Fruit fly (Drosophila melanogaster) whole organism, pupa: ENCODE measurements around the gene CG5440.

Experiments
- CG10348 ChIP-seq: fragments of 200-800 bp; sonication (Bioruptor generic); IDR thresholded peaks from 2 replicates; pipeline ENCODE4 v1.3.6; 2022; ENCODE audit warnings: missing biosample characterization, missing genetic modification characterization
- CG12605 ChIP-seq: fragments of 200-800 bp; sonication (Bioruptor generic); IDR thresholded peaks from 2 replicates; pipeline ENCODE4 v1.3.6; 2022; ENCODE audit warnings: missing biosample characterization, missing genetic modification characterization
- CG13204 ChIP-seq: fragments of 200-800 bp; sonication (Bioruptor generic); optimal IDR thresholded peaks from 2 replicates; lab custom pipeline; 2018; ENCODE audit warnings: missing biosample characterization, mild to moderate bottlenecking, missing genetic modification characterization, moderate library complexity
- CG17806 ChIP-seq: fragments of 200-800 bp; sonication (Bioruptor generic); optimal IDR thresholded peaks from 2 replicates; lab custom pipeline; 2018; ENCODE audit warnings: missing biosample characterization, mild to moderate bottlenecking, missing genetic modification characterization, moderate library complexity
- CG32121 ChIP-seq: fragments of 200-800 bp; sonication (Bioruptor generic); IDR thresholded peaks from 2 replicates; pipeline ENCODE4 v1.3.6; 2022; ENCODE audit warnings: missing biosample characterization, missing genetic modification characterization
- CG9948 ChIP-seq: fragments of 200-800 bp; sonication (Bioruptor generic); optimal IDR thresholded peaks from 2 replicates; lab custom pipeline; 2018; ENCODE audit warnings: missing biosample characterization, mild to moderate bottlenecking, missing genetic modification characterization, moderate library complexity
- EcR ChIP-seq: fragments of 200-800 bp; sonication (Bioruptor generic); optimal IDR thresholded peaks from 3 replicates; lab custom pipeline; 2019; ENCODE audit warnings: missing biosample characterization, missing genetic modification characterization, mild to moderate bottlenecking, moderate library complexity, missing genetic modification reagents
- Ets98B ChIP-seq: fragments of 200-800 bp; sonication (Bioruptor generic); IDR thresholded peaks from 2 replicates; pipeline ENCODE4 v1.3.6; 2022; ENCODE audit warnings: missing biosample characterization, missing genetic modification characterization
- Pif1B ChIP-seq: fragments of 200-800 bp; sonication (Bioruptor generic); optimal IDR thresholded peaks from 3 replicates; lab custom pipeline; 2016; ENCODE audit warnings: missing biosample characterization, missing genetic modification characterization
- Snoo ChIP-seq: fragments of 200-800 bp; sonication (Bioruptor generic); optimal IDR thresholded peaks from 3 replicates; lab custom pipeline; 2017; ENCODE audit warnings: missing biosample characterization, mild to moderate bottlenecking, missing genetic modification characterization, inconsistent platforms
- fd96Ca ChIP-seq: fragments of 200-800 bp; sonication (Bioruptor generic); IDR thresholded peaks from 3 replicates; pipeline ENCODE4 v1.3.6; 2022; ENCODE audit warnings: missing biosample characterization, missing genetic modification characterization
- gl ChIP-seq: fragments of 200-800 bp; sonication (Bioruptor generic); optimal IDR thresholded peaks from 2 replicates; lab custom pipeline; 2018; ENCODE audit warnings: missing biosample characterization, mild to moderate bottlenecking, missing genetic modification characterization
- rn ChIP-seq: fragments of 200-800 bp; sonication (Bioruptor generic); IDR thresholded peaks from 2 replicates; pipeline ENCODE4 v1.3.6; 2022; ENCODE audit warnings: missing biosample characterization, missing genetic modification characterization

DNA sequence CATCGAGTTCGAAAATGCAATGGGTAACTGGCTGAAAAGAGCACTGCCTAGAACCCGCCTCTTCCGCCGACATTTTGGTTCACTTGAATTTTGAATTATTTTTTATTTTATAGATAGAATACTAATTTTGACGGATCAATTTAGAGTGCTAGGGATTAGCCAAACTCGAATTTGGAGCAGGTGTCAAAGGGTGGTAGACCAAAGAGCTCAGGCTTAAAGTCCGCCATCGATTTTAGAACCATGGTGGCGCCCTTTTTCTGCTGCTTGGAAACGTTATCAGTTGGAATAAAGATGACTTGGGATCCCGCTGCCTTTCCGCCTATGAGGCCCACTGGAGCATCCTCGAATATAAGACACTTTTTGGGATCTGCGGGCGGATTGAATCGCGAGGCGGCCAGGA, 20.9 kb downstream of the CG5440 start, which contains the start of gene CG31924:
- TF ChIP-seq CG10348 (GFP tag; lab: Robert Waterston, UW), result no peak
- no peak for TF ChIP-seq gl (tag; lab: Kevin White, UChicago)
- no peak for TF ChIP-seq Pif1B (GFP tag; lab: Kevin White, UChicago)
- TF ChIP-seq rn (GFP tag; lab: Robert Waterston, UW), result no peak
- no peak for TF ChIP-seq CG13204 (GFP tag; lab: Kevin White, UChicago)
- TF ChIP-seq CG9948 (tag; lab: Kevin White, UChicago), result no peak
- TF ChIP-seq CG32121 (GFP tag; lab: Robert Waterston, UW), result no peak
- TF ChIP-seq Snoo (tag; lab: Kevin White, UChicago), result no peak
- TF ChIP-seq CG12605, result no peak
- TF ChIP-seq CG17806 (tag; lab: Kevin White, UChicago), result no peak
- TF ChIP-seq EcR (GFP tag; lab: Kevin White, UChicago), result no peak
- TF ChIP-seq Ets98B, result no peak
- no peak for TF ChIP-seq fd96Ca (GFP tag; lab: Robert Waterston, UW)
